Fruit fly (Drosophila melanogaster): ENCODE results near the gene PolH.
A peak's percentile ranks its signal among the peaks of the same experiment; 100 is the strongest.

PolH gene

DNA sequence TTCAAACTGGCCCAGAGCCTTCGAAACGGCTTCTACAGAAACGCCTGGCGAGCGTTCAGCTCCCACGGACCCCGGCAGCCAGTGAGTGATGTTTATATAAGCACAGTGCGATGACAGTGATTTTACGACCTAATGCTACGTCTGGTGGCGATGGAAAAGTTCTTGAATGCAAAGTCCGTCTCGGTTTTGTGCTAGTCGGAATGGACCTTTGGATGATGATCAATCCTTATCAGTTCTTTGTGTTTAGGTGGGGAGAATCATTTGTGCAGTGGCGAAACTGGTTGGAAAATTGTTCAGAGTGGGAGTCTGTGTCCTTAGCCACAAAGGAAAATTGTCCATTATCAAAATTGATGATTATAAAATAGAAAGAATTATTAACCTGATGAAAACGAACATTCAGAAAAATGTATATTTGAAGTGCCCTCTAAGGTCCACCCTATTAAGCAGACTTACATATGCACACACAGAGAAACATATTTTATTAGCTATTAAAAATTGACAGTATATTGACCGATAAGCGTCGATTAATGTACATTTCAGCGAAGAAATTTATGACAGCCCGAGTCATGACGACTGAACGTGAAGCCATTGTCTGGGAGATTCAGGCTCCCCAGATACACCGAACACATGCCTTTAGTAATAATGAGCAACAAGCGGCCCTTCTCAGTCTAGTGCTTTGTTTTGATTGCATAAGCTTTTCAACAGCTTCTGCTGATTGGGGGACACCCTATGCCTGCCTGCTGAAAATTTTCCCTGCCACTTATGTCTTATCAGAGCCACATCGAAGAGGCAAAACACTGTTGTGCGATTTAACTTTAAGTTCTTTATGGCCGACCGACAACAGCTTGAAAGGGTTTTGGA lies 30.8 kb upstream of the PolH start (continued):
- no peak for TF ChIP-seq CG4820 (GFP tag; optimal IDR thresholded peaks at IDR 0.05)
- peak; percentile 24 for TF ChIP-seq CG18599 (GFP tag; optimal IDR thresholded peaks at IDR 0.05)
- peak; percentile 55 for TF ChIP-seq exex (tag; optimal IDR thresholded peaks at IDR 0.05)
- no peak for TF ChIP-seq ftz-f1 (GFP tag; optimal IDR thresholded peaks at IDR 0.05)
- no peak for TF ChIP-seq insv (GFP tag; optimal IDR thresholded peaks at IDR 0.05)
- no peak for TF ChIP-seq Sry-δ (GFP tag; optimal IDR thresholded peaks at IDR 0.05)
- TF ChIP-seq CG8290 (GFP tag; optimal IDR thresholded peaks at IDR 0.05) = no peak
- TF ChIP-seq CG8290 (tag; optimal IDR thresholded peaks at IDR 0.05) = no peak
- TF ChIP-seq CG7556 (GFP tag; optimal IDR thresholded peaks at IDR 0.05) = peak; percentile 14
- no peak for TF ChIP-seq CG17612 (GFP tag; IDR thresholded peaks at IDR 0.05)
- TF ChIP-seq Fer1 (GFP tag; optimal IDR thresholded peaks at IDR 0.05) = no peak

DNA sequence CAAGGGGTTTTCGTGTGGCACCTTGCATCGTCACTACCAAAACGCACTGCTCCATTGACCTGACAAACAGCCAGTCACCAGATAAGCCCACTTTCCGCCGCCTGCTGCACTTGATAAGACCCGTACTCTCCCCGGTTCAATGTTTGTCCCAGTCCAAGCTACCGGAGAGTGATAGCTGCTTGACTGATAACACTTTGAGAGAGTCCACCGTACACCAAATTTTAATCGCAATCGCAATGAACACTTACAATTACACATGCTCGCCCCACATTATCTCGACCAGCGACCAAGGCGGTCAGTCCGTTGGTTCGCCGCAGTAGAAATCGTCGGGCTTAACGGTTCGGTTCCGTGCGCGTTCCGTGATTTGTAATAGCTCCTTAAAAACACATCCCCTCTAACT lies 30.1 kb upstream of the PolH start, which contains the start of gene P5CS:
P5CS (plus strand) TSS at position 268 of the 400 bp plus-strand sequence.
- no peak for TF ChIP-seq CG9932 (GFP tag; IDR thresholded peaks at IDR 0.05)
- TF ChIP-seq sug (tag; optimal IDR thresholded peaks at IDR 0.05) = peak; percentile 76
- TF ChIP-seq chinmo (GFP tag; IDR thresholded peaks at IDR 0.05; ENCODE audit: partially characterized antibody) = peak; percentile 68; the same call in 1 of the 4 replicates
- no peak for TF ChIP-seq eyg (GFP tag; optimal IDR thresholded peaks at IDR 0.05)
- 0 out of 3 replicates have a peak, but pooled peaks have one; percentile 12 for TF ChIP-seq CG2889 (GFP tag; IDR thresholded peaks at IDR 0.05)
- peak; percentile 60; the same call in 1 of the 2 replicates for TF ChIP-seq GATAe (GFP tag; conservative IDR thresholded peaks at IDR 0.05)
- TF ChIP-seq mirr (GFP tag; optimal IDR thresholded peaks at IDR 0.05) = peak; percentile 83
- TF ChIP-seq Hey (tag; optimal IDR thresholded peaks at IDR 0.05) = peak; percentile 58
- peak; percentile 36; the same call in 1 of the 3 replicates for TF ChIP-seq vnd (GFP tag; IDR thresholded peaks at IDR 0.05; ENCODE audit: partially characterized antibody)
- TF ChIP-seq Hand (GFP tag; optimal IDR thresholded peaks at IDR 0.05) = no peak
- peak; percentile 40 for TF ChIP-seq Med (GFP tag)
- peak; percentile 63 for TF ChIP-seq exex (tag; optimal IDR thresholded peaks at IDR 0.05)
- peak; percentile 1 to 14 for TF ChIP-seq Trl (optimal IDR thresholded peaks at IDR 0.05)
- no peak for TF ChIP-seq Trl (GFP tag; optimal IDR thresholded peaks at IDR 0.05)
- TF ChIP-seq CG15269 (tag; optimal IDR thresholded peaks at IDR 0.05) = no peak
- TF ChIP-seq Deaf1 (tag; optimal IDR thresholded peaks at IDR 0.05) = peak; percentile 37
- no peak for TF ChIP-seq sens-2 (GFP tag; IDR thresholded peaks at IDR 0.05)
- peak in 1 of 2 experiments; percentile 70 for TF ChIP-seq Hr78 (GFP tag; optimal IDR thresholded peaks at IDR 0.05)
- peak; percentile 28 for TF ChIP-seq HmgZ (tag; optimal IDR thresholded peaks at IDR 0.05)
- no peak for TF ChIP-seq Antp (GFP tag; optimal IDR thresholded peaks at IDR 0.05)
- TF ChIP-seq CG34376 (GFP tag; optimal IDR thresholded peaks at IDR 0.05) = peak; percentile 47
- TF ChIP-seq grn (GFP tag; optimal IDR thresholded peaks at IDR 0.05) = peak; percentile 63
- peak; percentile 31; the same call in 1 of the 3 replicates for TF ChIP-seq CG6175 (GFP tag; IDR thresholded peaks at IDR 0.05)
- TF ChIP-seq bigmax (GFP tag; optimal IDR thresholded peaks at IDR 0.05) = no peak
- no peak for TF ChIP-seq danr (GFP tag; IDR thresholded peaks at IDR 0.05)

DNA sequence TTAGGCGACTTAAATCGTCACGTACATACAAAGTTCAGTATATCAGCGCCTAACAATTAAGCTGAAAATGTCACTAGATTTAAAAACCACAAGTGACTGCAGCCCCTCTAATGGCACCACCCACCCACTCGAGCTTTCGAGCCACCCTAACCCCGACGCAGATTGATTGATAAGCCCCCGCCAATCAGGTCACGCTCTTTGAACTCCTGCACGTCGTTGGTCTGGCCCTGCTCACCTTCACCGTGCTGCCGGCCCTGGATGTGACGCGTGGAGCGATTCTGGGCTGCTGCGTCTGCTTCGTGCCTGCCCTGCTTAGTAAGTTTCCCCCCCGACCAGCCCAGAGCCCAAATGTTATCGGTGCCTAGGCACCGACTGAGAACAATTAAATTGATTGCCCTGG lies 21.7 kb upstream of the PolH start:
- TF ChIP-seq CG7786 (GFP tag; optimal IDR thresholded peaks at IDR 0.05) (no peak), Ets65A (GFP tag) (peak; percentile 75), CG3847 (GFP tag; IDR thresholded peaks at IDR 0.05) (0 out of 2 replicates have a peak, but pooled peaks have one; percentile 24), Hr78 (GFP tag; optimal IDR thresholded peaks at IDR 0.05) (peak in 1 of 2 experiments; percentile 77)
